Fruit fly (Drosophila melanogaster): ENCODE data around the gene CG32204.

Gene CG32204

dm6 chr3L:18976720-18977119 lies 30.9 kb upstream of the CG32204 start:
- TF ChIP-seq CG8319 (GFP tag; optimal IDR thresholded peaks at IDR 0.05) (peak; percentile 1), achi (GFP tag; optimal IDR thresholded peaks at IDR 0.05) (peak; percentile 25), CG11902 (GFP tag; optimal IDR thresholded peaks at IDR 0.05) (no peak), CG10631 (GFP tag; optimal IDR thresholded peaks at IDR 0.05) (peak; percentile 5), lz (GFP tag; optimal IDR thresholded peaks at IDR 0.05) (peak; percentile 24), CG31627 (GFP tag; optimal IDR thresholded peaks at IDR 0.05) (peak; percentile 48), topi (GFP tag; optimal IDR thresholded peaks at IDR 0.05) (peak; percentile 48), spab (GFP tag; optimal IDR thresholded peaks at IDR 0.05) (no peak), Smox (GFP tag; optimal IDR thresholded peaks at IDR 0.05) (peak; percentile 50), Hr39 (GFP tag; optimal IDR thresholded peaks at IDR 0.05) (peak; percentile 37), acj6 (GFP tag; optimal IDR thresholded peaks at IDR 0.05) (peak; percentile 22), esn (GFP tag; optimal IDR thresholded peaks at IDR 0.05) (peak; percentile 51), Eip93F (GFP tag; optimal IDR thresholded peaks at IDR 0.05) (no peak), svp (GFP tag) (peak; percentile 76), Sox14 (GFP tag; optimal IDR thresholded peaks at IDR 0.05) (peak; percentile 31), pdm3 (GFP tag; optimal IDR thresholded peaks at IDR 0.05) (peak; percentile 31), Sox102F (GFP tag; optimal IDR thresholded peaks at IDR 0.05) (peak; percentile 5), CG32006 (GFP tag; optimal IDR thresholded peaks at IDR 0.05) (no peak), Eip78C (GFP tag) (peak; percentile 76), cyc (GFP tag; optimal IDR thresholded peaks at IDR 0.05) (no peak), Met (GFP tag; optimal IDR thresholded peaks at IDR 0.05) (peak; percentile 48)

dm6 chr3L:18968193-18968969 lies 22.5 kb upstream of the CG32204 start:
- TF ChIP-seq CG1621 (tag; optimal IDR thresholded peaks at IDR 0.05) = no peak
- no peak for TF ChIP-seq CG34406 (GFP tag; optimal IDR thresholded peaks at IDR 0.05)
- TF ChIP-seq CG3919 (GFP tag; optimal IDR thresholded peaks at IDR 0.05) = peak; percentile 10
- no peak for TF ChIP-seq Hr38 (GFP tag; optimal IDR thresholded peaks at IDR 0.05)
- TF ChIP-seq CG6792 (GFP tag; optimal IDR thresholded peaks at IDR 0.05) = no peak
- no peak for TF ChIP-seq Smox (GFP tag; optimal IDR thresholded peaks at IDR 0.05)
- TF ChIP-seq CG6276 (GFP tag; optimal IDR thresholded peaks at IDR 0.05) = no peak
- no peak for TF ChIP-seq spab (GFP tag; optimal IDR thresholded peaks at IDR 0.05)
- no peak for TF ChIP-seq Lpt (GFP tag; optimal IDR thresholded peaks at IDR 0.05)
- no peak for TF ChIP-seq fd85E (GFP tag; optimal IDR thresholded peaks at IDR 0.05)
- TF ChIP-seq Eip93F (GFP tag; optimal IDR thresholded peaks at IDR 0.05) = no peak
- TF ChIP-seq eg (GFP tag; IDR thresholded peaks at IDR 0.05) = no peak
- TF ChIP-seq Ets96B (tag; optimal IDR thresholded peaks at IDR 0.05) = no peak
- TF ChIP-seq vri (GFP tag; optimal IDR thresholded peaks at IDR 0.05) = no peak
- no peak for TF ChIP-seq CG8119 (GFP tag; IDR thresholded peaks at IDR 0.05)
- no peak for TF ChIP-seq CG6854 (GFP tag; optimal IDR thresholded peaks at IDR 0.05)
- TF ChIP-seq Eip78C (GFP tag) = peak; percentile 62
- peak; percentile 38 for TF ChIP-seq CG31627 (GFP tag; optimal IDR thresholded peaks at IDR 0.05)
- TF ChIP-seq Sox14 (GFP tag; optimal IDR thresholded peaks at IDR 0.05) = no peak
- no peak for TF ChIP-seq Gug (GFP tag; IDR thresholded peaks at IDR 0.05)
- TF ChIP-seq CG10669 (GFP tag; optimal IDR thresholded peaks at IDR 0.05) = no peak
- 0 out of 3 replicates have a peak, but pooled peaks have one; percentile 25 for TF ChIP-seq CG6163 (GFP tag; IDR thresholded peaks at IDR 0.05)
- no peak for TF ChIP-seq CG4318 (GFP tag; optimal IDR thresholded peaks at IDR 0.05)
- no peak for TF ChIP-seq Sox102F (GFP tag; optimal IDR thresholded peaks at IDR 0.05)
- TF ChIP-seq acj6 (GFP tag; optimal IDR thresholded peaks at IDR 0.05) = no peak
- no peak for TF ChIP-seq dsx (GFP tag; optimal IDR thresholded peaks at IDR 0.05; ENCODE audit: poor library complexity, severe bottlenecking)
- TF ChIP-seq Hr4 (GFP tag; optimal IDR thresholded peaks at IDR 0.05) = no peak
- TF ChIP-seq pdm3 (GFP tag; optimal IDR thresholded peaks at IDR 0.05) = peak; percentile 8
